Worm (Caenorhabditis elegans) whole organism, mixed stage, embryonic: ENCODE measurements around the gene F37H8.5.
A peak's percentile ranks its signal among the peaks of the same experiment; 100 is the strongest.

Experiments used
- blmp-1 ChIP-seq: fragments of 150-350 bp; optimal IDR thresholded peaks from 2 replicates; lab custom pipeline; 2014; ENCODE audit warnings: missing biosample characterization, missing genetic modification characterization
- ceh-43 ChIP-seq: fragments of 200-800 bp; sonication (Bioruptor generic); optimal IDR thresholded peaks from 2 replicates; lab custom pipeline; 2018; ENCODE audit warnings: mild to moderate bottlenecking, missing genetic modification characterization, moderate library complexity, missing compliant biosample characterization
- ceh-83 ChIP-seq: fragments of 200-800 bp; sonication (Bioruptor generic); optimal IDR thresholded peaks from 2 replicates; lab custom pipeline; 2018; ENCODE audit warnings: mild to moderate bottlenecking, missing genetic modification characterization, missing compliant biosample characterization
- ces-1 ChIP-seq: fragments of 150-350 bp; optimal IDR thresholded peaks from 2 replicates; lab custom pipeline; 2014; ENCODE audit warnings: missing biosample characterization, missing genetic modification reagents, missing genetic modification characterization
- drap-1 ChIP-seq: fragments of 200-800 bp; sonication (Bioruptor generic); optimal IDR thresholded peaks from 3 replicates; lab custom pipeline; 2018; ENCODE audit warnings: mild to moderate bottlenecking, missing genetic modification characterization, missing compliant biosample characterization
- hlh-1 ChIP-seq: fragments of 150-350 bp; optimal IDR thresholded peaks from 2 replicates; lab custom pipeline; 2014; ENCODE audit warnings: missing biosample characterization, missing genetic modification reagents, missing genetic modification characterization
- lin-13 ChIP-seq: fragments of 150-350 bp; optimal IDR thresholded peaks from 2 replicates; lab custom pipeline; 2014; ENCODE audit warnings: missing biosample characterization, missing genetic modification characterization
- lsy-2 ChIP-seq: fragments of 150-350 bp; optimal IDR thresholded peaks from 2 replicates; lab custom pipeline; 2014; ENCODE audit warnings: missing biosample characterization, missing genetic modification characterization
- mep-1 ChIP-seq: fragments of 150-350 bp; optimal IDR thresholded peaks from 2 replicates; lab custom pipeline; 2017; ENCODE audit warnings: missing biosample characterization, missing genetic modification reagents, missing genetic modification characterization, inconsistent platforms
- mls-2 ChIP-seq: sonication (generic microtip); optimal IDR thresholded peaks from 2 replicates; lab custom pipeline; 2016; ENCODE audit warnings: mild to moderate bottlenecking, missing genetic modification characterization, moderate library complexity, missing compliant biosample characterization
- nhr-12 ChIP-seq: fragments of 150-350 bp; optimal IDR thresholded peaks from 2 replicates; lab custom pipeline; 2014; ENCODE audit warnings: missing biosample characterization, missing genetic modification characterization
- nhr-2 ChIP-seq: fragments of 150-350 bp; optimal IDR thresholded peaks from 2 replicates; lab custom pipeline; 2014; ENCODE audit warnings: missing biosample characterization, missing genetic modification characterization
- nhr-76 ChIP-seq: sonication (generic microtip); optimal IDR thresholded peaks from 2 replicates; lab custom pipeline; 2017; ENCODE audit warnings: missing biosample characterization, missing genetic modification characterization
- sem-2 ChIP-seq: fragments of 200-800 bp; sonication (Bioruptor generic); optimal IDR thresholded peaks from 2 replicates; lab custom pipeline; 2018; ENCODE audit warnings: mild to moderate bottlenecking, missing genetic modification characterization, missing compliant biosample characterization
- tbx-8 ChIP-seq: fragments of 200-800 bp; sonication (Bioruptor generic); optimal IDR thresholded peaks from 2 replicates; lab custom pipeline; 2018; ENCODE audit warnings: mild to moderate bottlenecking, missing genetic modification characterization, moderate library complexity, missing compliant biosample characterization
- unc-120 ChIP-seq: sonication (generic microtip); optimal IDR thresholded peaks from 2 replicates; lab custom pipeline; 2017; ENCODE audit warnings: missing genetic modification characterization, missing compliant biosample characterization; ENCODE audit not compliant: poor library complexity, severe bottlenecking
- unc-62 ChIP-seq: fragments of 150-350 bp; optimal IDR thresholded peaks from 2 replicates; lab custom pipeline; 2014; ENCODE audit warnings: missing biosample characterization, missing genetic modification reagents, missing genetic modification characterization
- ztf-11 ChIP-seq: fragments of 150-350 bp; optimal IDR thresholded peaks from 2 replicates; lab custom pipeline; 2014; ENCODE audit warnings: missing biosample characterization, missing genetic modification characterization

F37H8.5 gene

ce11 chrII:11226379-11226778 lies 38.4 kb downstream of the F37H8.5 start, which contains the start of gene T06D8.2:
T06D8.2 (plus strand) TSS chrII:11226679.
- TF ChIP-seq unc-62 (GFP tag; lab: Kevin White, UChicago) (no peak), mls-2 (no peak), unc-120 (tag; lab: Kevin White, UChicago) (no peak), ztf-11 (tag; lab: Kevin White, UChicago) (no peak), tbx-8 (GFP tag; lab: Kevin White, UChicago) (no peak), hlh-1 (tag; lab: Kevin White, UChicago) (no peak), lsy-2 (tag; lab: Kevin White, UChicago) (no peak), nhr-12 (tag; lab: Kevin White, UChicago) (no peak), sem-2 (GFP tag; lab: Kevin White, UChicago) (no peak), ces-1 (GFP tag; lab: Kevin White, UChicago) (no peak), mep-1 (tag; lab: Kevin White, UChicago) (no peak)
- TF ChIP-seq, all 35 proteins: peak for 0

- TF ChIP-seq lin-13 (no peak), hlh-1 (tag; lab: Kevin White, UChicago) (peak; percentile 98), lsy-2 (tag; lab: Kevin White, UChicago) (no peak), unc-120 (tag; lab: Kevin White, UChicago) (no peak), blmp-1 (tag; lab: Kevin White, UChicago) (no peak), ceh-83 (GFP tag; lab: Kevin White, UChicago) (no peak), mls-2 (no peak), nhr-2 (tag; lab: Kevin White, UChicago) (no peak)
Measured at ce11 chrII:11234751-11235150, 46.7 kb downstream of the F37H8.5 start, which contains the start of gene cox-15. cox-15 (minus strand) TSS chrII:11234952.

- TF ChIP-seq nhr-76 (no peak), unc-120 (tag; lab: Kevin White, UChicago) (peak; percentile 11)
Measured at ce11 chrII:11236274-11236673, 48.3 kb downstream of the F37H8.5 start, which contains the start of gene cchl-1. cchl-1 (minus strand) TSS chrII:11236387.

DNA sequence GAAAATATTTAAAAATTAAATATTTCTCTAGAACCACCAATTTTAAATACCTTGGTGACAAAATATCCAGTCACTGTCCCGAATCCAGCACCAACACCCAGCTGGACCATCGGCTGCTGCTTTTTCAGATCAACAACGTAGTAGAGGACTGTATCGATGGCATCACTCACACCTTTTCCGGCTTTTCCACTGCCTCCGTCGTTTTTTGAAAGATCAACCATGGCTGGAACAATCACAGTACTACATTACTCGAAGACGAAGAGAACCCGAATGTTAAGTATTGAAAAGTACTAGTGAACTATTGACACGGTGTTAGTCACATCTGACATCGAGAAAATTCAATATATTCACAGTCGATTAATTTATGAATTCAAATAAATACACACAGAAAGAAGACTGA lies 49.1 kb downstream of the F37H8.5 start, which contains the start of gene fndc-1:
Gene fndc-1 (minus strand): TSS at position 227 of the 400 bp plus-strand sequence.
- TF ChIP-seq lsy-2 (tag; lab: Kevin White, UChicago) (no peak), ceh-43 (GFP tag; lab: Kevin White, UChicago) (no peak), drap-1 (GFP tag; lab: Kevin White, UChicago) (no peak)
- TF ChIP-seq, all 35 proteins: peak for 0
